Worm (Caenorhabditis elegans) whole organism, L2 larva: ENCODE data around the gene clec-160.

Source experiments
- dmd-4 ChIP-seq: sonication (generic microtip); optimal IDR thresholded peaks from 2 replicates; lab custom pipeline; 2017; ENCODE audit warnings: missing biosample characterization, missing genetic modification characterization
- fos-1 ChIP-seq: fragments of 150-350 bp; optimal IDR thresholded peaks from 2 replicates; lab custom pipeline; 2014; ENCODE audit warnings: missing biosample characterization, missing genetic modification characterization
- gmeb-1 ChIP-seq: fragments of 150-350 bp; optimal IDR thresholded peaks from 2 replicates; lab custom pipeline; 2014; ENCODE audit warnings: missing biosample characterization, missing genetic modification characterization
- nhr-12 ChIP-seq: fragments of 150-350 bp; optimal IDR thresholded peaks from 2 replicates; lab custom pipeline; 2014; ENCODE audit warnings: missing biosample characterization, missing genetic modification characterization
- nhr-77 ChIP-seq: fragments of 150-350 bp; optimal IDR thresholded peaks from 2 replicates; lab custom pipeline; 2014; ENCODE audit warnings: missing biosample characterization, missing genetic modification characterization
- skn-1 ChIP-seq: sonication (generic microtip); optimal IDR thresholded peaks from 2 replicates; lab custom pipeline; 2017; ENCODE audit warnings: missing biosample characterization, missing genetic modification characterization
- snpc-4 ChIP-seq: fragments of 150-350 bp; optimal IDR thresholded peaks from 2 replicates; lab custom pipeline; 2014; ENCODE audit warnings: missing biosample characterization, missing genetic modification characterization
- unc-62 ChIP-seq: fragments of 150-350 bp; optimal IDR thresholded peaks from 2 replicates; lab custom pipeline; 2014; ENCODE audit warnings: missing biosample characterization, missing genetic modification reagents, missing genetic modification characterization

DNA sequence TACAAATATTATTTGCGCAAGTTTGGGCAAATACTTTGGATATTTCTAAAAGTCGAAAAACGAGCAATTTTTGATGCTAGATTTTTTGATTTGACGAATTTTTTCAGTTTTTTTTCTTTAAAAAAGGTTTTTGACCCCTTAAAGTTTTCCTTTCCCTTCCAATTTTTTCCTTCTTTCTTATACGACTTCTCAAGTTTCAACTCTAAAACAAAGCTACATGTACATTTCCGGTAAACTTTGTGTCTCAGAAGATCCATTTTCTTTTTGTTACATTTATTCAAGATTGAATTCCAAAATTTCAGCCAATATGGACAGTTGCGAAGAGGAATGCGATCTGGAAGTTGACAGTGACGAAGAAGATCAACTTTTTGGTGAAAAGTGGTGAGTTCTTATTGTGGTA, 3.0 kb upstream of the clec-160 start, which contains the start of gene mig-10:
- no peak for TF ChIP-seq skn-1 (tag; lab: Kevin White, UChicago)
- TF ChIP-seq dmd-4, result no peak
- TF ChIP-seq unc-62 (GFP tag; lab: Kevin White, UChicago), result no peak
- no peak for TF ChIP-seq nhr-12 (tag; lab: Kevin White, UChicago)
- no peak for TF ChIP-seq gmeb-1 (tag; lab: Kevin White, UChicago)
- no peak for TF ChIP-seq snpc-4 (tag; lab: Kevin White, UChicago)
- TF ChIP-seq nhr-77 (tag; lab: Kevin White, UChicago), result no peak
- TF ChIP-seq fos-1, result no peak
